Fruit fly (Drosophila melanogaster) whole organism, embryonic: ENCODE data around the gene Polr1D.

Source experiments
- Aef1 ChIP-seq: fragments of 200-800 bp; sonication (Bioruptor generic); IDR thresholded peaks from 3 replicates; pipeline ENCODE4 v1.3.6; 2022; ENCODE audit warnings: missing biosample characterization, missing genetic modification characterization
- CG10431 ChIP-seq: fragments of 200-800 bp; sonication (Bioruptor generic); optimal IDR thresholded peaks from 3 replicates; lab custom pipeline; 2018; ENCODE audit warnings: missing biosample characterization, mild to moderate bottlenecking, missing genetic modification characterization
- CG11456 ChIP-seq: fragments of 200-800 bp; sonication (Bioruptor generic); IDR thresholded peaks from 3 replicates; pipeline ENCODE4 v1.3.6; 2022; ENCODE audit warnings: missing biosample characterization, missing genetic modification characterization
- CG12219 ChIP-seq: fragments of 200-800 bp; sonication (Bioruptor generic); optimal IDR thresholded peaks from 3 replicates; lab custom pipeline; 2018; ENCODE audit warnings: missing biosample characterization, mild to moderate bottlenecking, missing genetic modification characterization
- CG12299 ChIP-seq: fragments of 200-800 bp; sonication (Bioruptor generic); optimal IDR thresholded peaks from 2 replicates; lab custom pipeline; 2018; ENCODE audit warnings: missing biosample characterization, mild to moderate bottlenecking, missing genetic modification characterization
- CG1233 ChIP-seq: fragments of 200-800 bp; sonication (Bioruptor generic); optimal IDR thresholded peaks from 4 replicates; lab custom pipeline; 2018; ENCODE audit warnings: missing biosample characterization, mild to moderate bottlenecking, missing genetic modification characterization
- CG13287 ChIP-seq: fragments of 200-800 bp; sonication (Bioruptor generic); IDR thresholded peaks from 2 replicates; pipeline ENCODE4 v1.3.6; 2022; ENCODE audit warnings: missing biosample characterization, missing genetic modification characterization; ENCODE audit not compliant: partially characterized antibody
- CG15696 ChIP-seq: fragments of 200-800 bp; sonication (Bioruptor generic); optimal IDR thresholded peaks from 2 replicates; lab custom pipeline; 2019; ENCODE audit warnings: missing biosample characterization, mild to moderate bottlenecking, missing genetic modification characterization, moderate library complexity
- CG17359 ChIP-seq: fragments of 200-800 bp; sonication (Bioruptor generic); optimal IDR thresholded peaks from 3 replicates; lab custom pipeline; 2018; ENCODE audit warnings: missing biosample characterization, mild to moderate bottlenecking, missing genetic modification characterization, moderate library complexity
- CG18599 ChIP-seq: fragments of 200-800 bp; sonication (Bioruptor generic); optimal IDR thresholded peaks from 3 replicates; lab custom pipeline; 2017; ENCODE audit warnings: missing biosample characterization, missing genetic modification characterization, mild to moderate bottlenecking, moderate library complexity, missing genetic modification reagents
- CG2129 ChIP-seq: fragments of 200-800 bp; sonication (Bioruptor generic); IDR thresholded peaks from 2 replicates; pipeline ENCODE4 v1.3.6; 2022; ENCODE audit warnings: missing biosample characterization, missing genetic modification characterization; ENCODE audit not compliant: partially characterized antibody
- CG2875 ChIP-seq: fragments of 200-800 bp; sonication (Bioruptor generic); optimal IDR thresholded peaks from 2 replicates; lab custom pipeline; 2017; ENCODE audit warnings: missing biosample characterization, mild to moderate bottlenecking, missing genetic modification characterization, missing genetic modification reagents
- CG32532 ChIP-seq: fragments of 200-800 bp; sonication (Bioruptor generic); IDR thresholded peaks from 2 replicates; pipeline ENCODE4 v1.3.6; 2022; ENCODE audit warnings: missing biosample characterization, missing genetic modification characterization
- CG32772 ChIP-seq: fragments of 200-800 bp; sonication (Bioruptor generic); IDR thresholded peaks from 2 replicates; pipeline ENCODE4 v1.3.6; 2022; ENCODE audit warnings: missing biosample characterization, missing genetic modification characterization
- CG3726 ChIP-seq: fragments of 200-800 bp; sonication (Bioruptor generic); IDR thresholded peaks from 3 replicates; pipeline ENCODE4, ENCODE4 v1.3.6; 2022; ENCODE audit warnings: missing biosample characterization, missing genetic modification characterization
- CG6272 ChIP-seq: fragments of 200-800 bp; sonication (Bioruptor generic); IDR thresholded peaks from 2 replicates; pipeline ENCODE4 v1.3.6; 2022; ENCODE audit warnings: missing biosample characterization, missing genetic modification characterization
- CG6683 ChIP-seq: fragments of 200-800 bp; sonication (Bioruptor generic); optimal IDR thresholded peaks from 2 replicates; lab custom pipeline; 2017; ENCODE audit warnings: missing biosample characterization, mild to moderate bottlenecking, missing genetic modification characterization, missing genetic modification reagents
- CG6854 ChIP-seq: fragments of 200-800 bp; sonication (Bioruptor generic); optimal IDR thresholded peaks from 3 replicates; lab custom pipeline; 2017; ENCODE audit warnings: missing biosample characterization, mild to moderate bottlenecking, missing genetic modification characterization
- CG7271 ChIP-seq: fragments of 200-800 bp; sonication (Bioruptor generic); optimal IDR thresholded peaks from 2 replicates; lab custom pipeline; 2018; ENCODE audit warnings: missing biosample characterization, mild to moderate bottlenecking, missing genetic modification characterization, moderate library complexity
- CG8281 ChIP-seq: fragments of 200-800 bp; sonication (Bioruptor generic); optimal IDR thresholded peaks from 2 replicates; lab custom pipeline; 2018; ENCODE audit warnings: missing biosample characterization, mild to moderate bottlenecking, missing genetic modification characterization, moderate library complexity
- CG9215 ChIP-seq: fragments of 200-800 bp; sonication (Bioruptor generic); IDR thresholded peaks from 2 replicates; pipeline ENCODE4 v1.3.6; 2022; ENCODE audit warnings: missing biosample characterization, missing genetic modification characterization
- Dll ChIP-seq: fragments of 200-800 bp; sonication (Bioruptor generic); IDR thresholded peaks from 4 replicates; pipeline ENCODE4 v1.3.6; 2022; ENCODE audit warnings: missing biosample characterization, missing genetic modification characterization; ENCODE audit not compliant: partially characterized antibody
- E2f2 ChIP-seq: fragments of 200-800 bp; sonication (Bioruptor generic); IDR thresholded peaks from 2 replicates; pipeline ENCODE4 v1.3.6; 2022; ENCODE audit warnings: missing biosample characterization, missing genetic modification characterization
- Elba2 ChIP-seq: fragments of 200-800 bp; sonication (Bioruptor generic); optimal IDR thresholded peaks from 3 replicates; lab custom pipeline; 2016; ENCODE audit warnings: missing biosample characterization, missing genetic modification characterization
- Ets65A ChIP-seq: fragments of 200-800 bp; sonication (Bioruptor generic); peaks from one replicate; lab custom pipeline; 2016; ENCODE audit warnings: missing biosample characterization, missing genetic modification characterization
- Fer3 ChIP-seq: fragments of 200-800 bp; sonication (Bioruptor generic); optimal IDR thresholded peaks from 2 replicates; lab custom pipeline; 2018; ENCODE audit warnings: missing biosample characterization, mild to moderate bottlenecking, missing genetic modification characterization, moderate library complexity
- Gug ChIP-seq: fragments of 200-800 bp; sonication (Bioruptor generic); IDR thresholded peaks from 4 replicates; pipeline ENCODE4 v1.3.6; 2022; ENCODE audit warnings: missing biosample characterization, missing genetic modification characterization
- H15 ChIP-seq: fragments of 200-800 bp; sonication (Bioruptor generic); IDR thresholded peaks from 3 replicates; pipeline ENCODE4 v1.3.6; 2022; ENCODE audit warnings: missing biosample characterization, missing genetic modification characterization
- HLHmδ ChIP-seq: fragments of 200-800 bp; sonication (Bioruptor generic); optimal IDR thresholded peaks from 2 replicates; lab custom pipeline; 2018; ENCODE audit warnings: missing biosample characterization, mild to moderate bottlenecking, missing genetic modification characterization, moderate library complexity
- Jarid2 ChIP-seq: fragments of 200-800 bp; sonication (Bioruptor generic); optimal IDR thresholded peaks from 3 replicates; lab custom pipeline; 2017; ENCODE audit warnings: mild to moderate bottlenecking, missing biosample characterization, missing genetic modification reagents, missing genetic modification characterization
- Max ChIP-seq: fragments of 200-800 bp; sonication (Bioruptor generic); optimal IDR thresholded peaks from 2 replicates; lab custom pipeline; 2016; ENCODE audit warnings: missing biosample characterization, mild to moderate bottlenecking, missing genetic modification characterization
- Optix ChIP-seq: fragments of 200-800 bp; sonication (Bioruptor generic); IDR thresholded peaks from 3 replicates; pipeline ENCODE4 v1.3.6; 2022; ENCODE audit warnings: missing biosample characterization, missing genetic modification characterization
- PHDP ChIP-seq: fragments of 200-800 bp; sonication (Bioruptor generic); optimal IDR thresholded peaks from 3 replicates; lab custom pipeline; 2018; ENCODE audit warnings: missing biosample characterization, mild to moderate bottlenecking, missing genetic modification characterization, moderate library complexity
- Sin3A ChIP-seq: fragments of >200 bp; optimal IDR thresholded peaks from 2 replicates; lab custom pipeline; 2018
- ash1 ChIP-seq: fragments of 200-800 bp; sonication (Bioruptor generic); optimal IDR thresholded peaks from 2 replicates; lab custom pipeline; 2018; ENCODE audit warnings: missing biosample characterization, mild to moderate bottlenecking, missing genetic modification characterization
- bab2 ChIP-seq: fragments of 200-800 bp; sonication (Bioruptor generic); optimal IDR thresholded peaks from 2 replicates; lab custom pipeline; 2016; ENCODE audit warnings: missing biosample characterization, missing genetic modification characterization
- bcd ChIP-seq: fragments of 200-800 bp; sonication (Bioruptor generic); optimal IDR thresholded peaks from 2 replicates; lab custom pipeline; 2017; ENCODE audit warnings: missing biosample characterization, mild to moderate bottlenecking, missing genetic modification characterization
- br ChIP-seq: fragments of >200 bp; optimal IDR thresholded peaks from 2 replicates; lab custom pipeline; 2017
- bsh ChIP-seq, 2 experiments: fragments of 200-800 bp; sonication (Bioruptor generic); optimal IDR thresholded peaks; 2 replicates each; lab custom pipeline; 2017 to 2018; ENCODE audit warnings: mild to moderate bottlenecking in 2 of 2, missing biosample characterization in 2 of 2, missing genetic modification characterization in 2 of 2, moderate library complexity in 1 of 2
- emc ChIP-seq: fragments of 200-800 bp; sonication (Bioruptor generic); optimal IDR thresholded peaks from 2 replicates; lab custom pipeline; 2016; ENCODE audit warnings: missing biosample characterization, missing genetic modification characterization
- grau ChIP-seq: fragments of 200-800 bp; optimal IDR thresholded peaks from 3 replicates; lab custom pipeline; 2019; ENCODE audit warnings: missing biosample characterization, mild to moderate bottlenecking, missing genetic modification characterization, moderate library complexity
- gsb-n ChIP-seq: fragments of 200-800 bp; sonication (Bioruptor generic); optimal IDR thresholded peaks from 3 replicates; lab custom pipeline; 2018; ENCODE audit warnings: missing biosample characterization, mild to moderate bottlenecking, missing genetic modification characterization
- mld ChIP-seq: fragments of 200-800 bp; sonication (Bioruptor generic); IDR thresholded peaks from 3 replicates; pipeline ENCODE4 v1.3.6; 2022; ENCODE audit warnings: missing biosample characterization, missing genetic modification characterization; ENCODE audit not compliant: partially characterized antibody
- nau ChIP-seq: fragments of 200-800 bp; sonication (Bioruptor generic); optimal IDR thresholded peaks from 3 replicates; lab custom pipeline; 2017; ENCODE audit warnings: missing biosample characterization, mild to moderate bottlenecking, missing genetic modification characterization, missing genetic modification reagents
- otp ChIP-seq: fragments of 200-800 bp; sonication (Bioruptor generic); IDR thresholded peaks from 3 replicates; pipeline ENCODE4, ENCODE4 v1.3.6; 2022; ENCODE audit warnings: missing biosample characterization, missing genetic modification characterization
- rib ChIP-seq: fragments of 200-800 bp; sonication (Bioruptor generic); IDR thresholded peaks from 2 replicates; pipeline ENCODE4 v1.3.6; 2022; ENCODE audit warnings: missing biosample characterization, missing genetic modification characterization
- run ChIP-seq: fragments of 200-800 bp; sonication (Bioruptor generic); optimal IDR thresholded peaks from 3 replicates; lab custom pipeline; 2018; ENCODE audit warnings: missing biosample characterization, mild to moderate bottlenecking, missing genetic modification characterization
- slbo ChIP-seq: fragments of 200-800 bp; sonication (Bioruptor generic); IDR thresholded peaks from 2 replicates; pipeline ENCODE4 v1.3.6; 2022; ENCODE audit warnings: missing biosample characterization, missing genetic modification characterization
- sug ChIP-seq: fragments of 200-800 bp; optimal IDR thresholded peaks from 2 replicates; lab custom pipeline; 2019; ENCODE audit warnings: missing biosample characterization, mild to moderate bottlenecking, missing genetic modification characterization, moderate library complexity
- z ChIP-seq: fragments of 200-800 bp; sonication (Bioruptor generic); IDR thresholded peaks from 3 replicates; pipeline ENCODE4 v1.3.6; 2022; ENCODE audit warnings: missing biosample characterization, missing genetic modification characterization

The Polr1D gene

dm6 chr2L:19158005-19158666 lies 23.1 kb upstream of the Polr1D start (continued):
- peak; percentile 27; the same call in 1 of the 4 replicates for TF ChIP-seq Dll
- TF ChIP-seq bsh (GFP tag; optimal IDR thresholded peaks at IDR 0.05; lab: Kevin White, UChicago), result peak in 1 of 2 experiments; percentile 37
- TF ChIP-seq CG13287 (GFP tag; lab: Robert Waterston, UW), result peak; percentile 59; the same call in 1 of the 2 replicates
- peak; percentile 30 for TF ChIP-seq CG7271
- TF ChIP-seq CG6854, result peak; percentile 62
- no peak for TF ChIP-seq CG32772 (GFP tag; lab: Robert Waterston, UW)
- no peak for TF ChIP-seq CG2129 (GFP tag; lab: Robert Waterston, UW)
- no peak for TF ChIP-seq CG1233 (GFP tag; lab: Kevin White, UChicago)
- TF ChIP-seq CG6272 (GFP tag; lab: Robert Waterston, UW), result no peak
- peak; percentile 46 for TF ChIP-seq CG12299 (tag; lab: Kevin White, UChicago)
- peak; percentile 56 for TF ChIP-seq sug (tag; lab: Kevin White, UChicago)
- no peak for TF ChIP-seq Sin3A (lab: Kevin White, UChicago)
- peak; percentile 51 for TF ChIP-seq gsb-n (tag; lab: Kevin White, UChicago)
- TF ChIP-seq CG11456 (GFP tag; lab: Robert Waterston, UW), result peak; percentile 28; the same call in 1 of the 3 replicates
- no peak for TF ChIP-seq CG12219 (GFP tag; lab: Kevin White, UChicago)
- no peak for TF ChIP-seq mld (GFP tag; lab: Robert Waterston, UW)
- TF ChIP-seq CG15696 (tag; lab: Kevin White, UChicago), result no peak
- TF ChIP-seq Ets65A (GFP tag; lab: Kevin White, UChicago), result no peak
- TF ChIP-seq E2f2, result no peak
- TF ChIP-seq bcd (GFP tag; lab: Kevin White, UChicago), result no peak
- TF ChIP-seq grau (tag; lab: Kevin White, UChicago), result peak; percentile 51
- peak; percentile 14 for TF ChIP-seq nau (GFP tag; lab: Kevin White, UChicago)
- TF ChIP-seq CG10431 (GFP tag; lab: Kevin White, UChicago), result peak; percentile 20
- no peak for TF ChIP-seq Elba2
- TF ChIP-seq rib, result 0 out of 2 replicates have a peak, but pooled peaks have one; percentile 39
- no peak for TF ChIP-seq Optix
- no peak for TF ChIP-seq slbo
- TF ChIP-seq CG18599, result peak; percentile 54
- peak; percentile 66 for TF ChIP-seq HLHmδ (GFP tag; lab: Kevin White, UChicago)
- no peak for TF ChIP-seq CG2875 (GFP tag; lab: Kevin White, UChicago)
- TF ChIP-seq otp, result peak; percentile 39; the same call in 1 of the 3 replicates
- peak; percentile 30 for TF ChIP-seq Max
- TF ChIP-seq PHDP (tag; lab: Kevin White, UChicago), result no peak
- no peak for TF ChIP-seq Gug
- no peak for TF ChIP-seq emc (GFP tag; lab: Kevin White, UChicago)
- TF ChIP-seq ash1 (GFP tag; lab: Kevin White, UChicago), result peak; percentile 76
- no peak for TF ChIP-seq CG8281 (tag; lab: Kevin White, UChicago)
- peak; percentile 23 for TF ChIP-seq Fer3 (tag; lab: Kevin White, UChicago)
- peak; percentile 91 for TF ChIP-seq Jarid2 (GFP tag; lab: Kevin White, UChicago)
- TF ChIP-seq CG6683, result no peak
- TF ChIP-seq z (GFP tag; lab: Robert Waterston, UW), result peak; percentile 98
- no peak for TF ChIP-seq CG3726 (GFP tag; lab: Robert Waterston, UW)
- TF ChIP-seq H15 (GFP tag; lab: Robert Waterston, UW), result no peak
- no peak for TF ChIP-seq CG9215 (GFP tag; lab: Robert Waterston, UW)
- TF ChIP-seq br (lab: Kevin White, UChicago), result no peak
- TF ChIP-seq Aef1 (GFP tag; lab: Robert Waterston, UW), result no peak
- TF ChIP-seq CG32532 (GFP tag; lab: Robert Waterston, UW), result peak; percentile 57
- TF ChIP-seq run, result peak; percentile 21
- TF ChIP-seq bab2, result no peak
- no peak for TF ChIP-seq CG17359 (tag; lab: Kevin White, UChicago)
